Fruit fly (Drosophila melanogaster) whole organism, embryonic: Measurements from ENCODE around the gene SerRS-m.

Experiments used
- Antp ChIP-seq: fragments of 200-800 bp; sonication (Bioruptor generic); optimal IDR thresholded peaks from 3 replicates; lab custom pipeline; 2016; ENCODE audit warnings: missing biosample characterization, missing genetic modification characterization
- BEAF-32 ChIP-seq: fragments of 200-800 bp; sonication (Bioruptor generic); optimal IDR thresholded peaks from 3 replicates; lab custom pipeline; 2017; ENCODE audit warnings: missing biosample characterization, missing genetic modification characterization, mild to moderate bottlenecking, moderate library complexity, missing genetic modification reagents
- Bgb ChIP-seq: fragments of 200-800 bp; sonication (Bioruptor generic); IDR thresholded peaks from 2 replicates; pipeline ENCODE4 v1.3.6; 2022; ENCODE audit warnings: missing biosample characterization, missing genetic modification characterization; ENCODE audit not compliant: partially characterized antibody
- CG10209 ChIP-seq: fragments of 200-800 bp; sonication (Bioruptor generic); optimal IDR thresholded peaks from 3 replicates; lab custom pipeline; 2017; ENCODE audit warnings: missing biosample characterization, mild to moderate bottlenecking, missing genetic modification characterization, missing genetic modification reagents
- CG10366 ChIP-seq: fragments of 200-800 bp; sonication (Bioruptor generic); IDR thresholded peaks from 2 replicates; pipeline ENCODE4 v1.3.6; 2022; ENCODE audit warnings: missing biosample characterization, missing genetic modification characterization
- CG10654 ChIP-seq: fragments of 200-800 bp; sonication (Bioruptor generic); optimal IDR thresholded peaks from 2 replicates; lab custom pipeline; 2016; ENCODE audit warnings: missing biosample characterization, missing genetic modification characterization
- CG11398 ChIP-seq: fragments of 200-800 bp; sonication (Bioruptor generic); optimal IDR thresholded peaks from 2 replicates; lab custom pipeline; 2016; ENCODE audit warnings: missing biosample characterization, missing genetic modification characterization
- CG13624 ChIP-seq: fragments of 200-800 bp; sonication (Bioruptor generic); optimal IDR thresholded peaks from 2 replicates; lab custom pipeline; 2016; ENCODE audit warnings: missing biosample characterization, missing genetic modification characterization
- CG14014 ChIP-seq: fragments of 200-800 bp; sonication (Bioruptor generic); IDR thresholded peaks from 2 replicates; pipeline ENCODE4 v1.3.6; 2022; ENCODE audit warnings: missing biosample characterization, missing genetic modification characterization
- CG14710 ChIP-seq: fragments of 200-800 bp; sonication (Bioruptor generic); optimal IDR thresholded peaks from 3 replicates; lab custom pipeline; 2019; ENCODE audit warnings: missing biosample characterization, mild to moderate bottlenecking, missing genetic modification characterization, moderate library complexity
- CG15696 ChIP-seq: fragments of 200-800 bp; sonication (Bioruptor generic); optimal IDR thresholded peaks from 2 replicates; lab custom pipeline; 2019; ENCODE audit warnings: missing biosample characterization, mild to moderate bottlenecking, missing genetic modification characterization, moderate library complexity
- CG17361 ChIP-seq: fragments of 200-800 bp; sonication (Bioruptor generic); IDR thresholded peaks from 3 replicates; pipeline ENCODE4 v1.3.6; 2022; ENCODE audit warnings: missing biosample characterization, missing genetic modification characterization
- CG18599 ChIP-seq: fragments of 200-800 bp; sonication (Bioruptor generic); optimal IDR thresholded peaks from 3 replicates; lab custom pipeline; 2017; ENCODE audit warnings: missing biosample characterization, missing genetic modification characterization, mild to moderate bottlenecking, moderate library complexity, missing genetic modification reagents
- CG2678 ChIP-seq: fragments of 200-800 bp; sonication (Bioruptor generic); optimal IDR thresholded peaks from 3 replicates; lab custom pipeline; 2019; ENCODE audit warnings: missing biosample characterization, mild to moderate bottlenecking, missing genetic modification characterization, moderate library complexity
- CG4707 ChIP-seq: fragments of 200-800 bp; sonication (Bioruptor generic); optimal IDR thresholded peaks from 2 replicates; lab custom pipeline; 2018; ENCODE audit warnings: missing biosample characterization, mild to moderate bottlenecking, missing genetic modification characterization, moderate library complexity
- CG5953 ChIP-seq: fragments of 200-800 bp; sonication (Bioruptor generic); IDR thresholded peaks from 2 replicates; pipeline ENCODE4 v1.3.6; 2022; ENCODE audit warnings: missing biosample characterization, missing genetic modification characterization
- CG6765 ChIP-seq: fragments of 200-800 bp; sonication (Bioruptor generic); optimal IDR thresholded peaks from 3 replicates; lab custom pipeline; 2017; ENCODE audit warnings: missing biosample characterization, mild to moderate bottlenecking, missing genetic modification characterization
- CG6813 ChIP-seq: fragments of 200-800 bp; sonication (Bioruptor generic); optimal IDR thresholded peaks from 2 replicates; lab custom pipeline; 2017; ENCODE audit warnings: missing biosample characterization, missing genetic modification characterization, mild to moderate bottlenecking, moderate library complexity, missing genetic modification reagents
- CG7963 ChIP-seq: fragments of 200-800 bp; sonication (Bioruptor generic); IDR thresholded peaks from 3 replicates; pipeline ENCODE4 v1.3.6; 2022; ENCODE audit warnings: missing biosample characterization, missing genetic modification characterization; ENCODE audit not compliant: partially characterized antibody
- CG9727 ChIP-seq: fragments of 200-800 bp; sonication (Bioruptor generic); optimal IDR thresholded peaks from 3 replicates; lab custom pipeline; 2017; ENCODE audit warnings: missing biosample characterization, mild to moderate bottlenecking, missing genetic modification characterization
- CG9817 ChIP-seq: fragments of 200-800 bp; sonication (Bioruptor generic); optimal IDR thresholded peaks from 2 replicates; lab custom pipeline; 2018; ENCODE audit warnings: missing biosample characterization, mild to moderate bottlenecking, missing genetic modification characterization, moderate library complexity
- CoRest ChIP-seq: fragments of 200-800 bp; sonication (Bioruptor generic); optimal IDR thresholded peaks from 3 replicates; lab custom pipeline; 2018; ENCODE audit warnings: missing biosample characterization, mild to moderate bottlenecking, missing genetic modification characterization, moderate library complexity
- Drgx ChIP-seq: fragments of 200-800 bp; sonication (Bioruptor generic); IDR thresholded peaks from 2 replicates; pipeline ENCODE4 v1.3.6; 2022; ENCODE audit warnings: missing biosample characterization, missing genetic modification characterization
- E2f1 ChIP-seq: fragments of 200-800 bp; sonication (Bioruptor generic); IDR thresholded peaks from 2 replicates; pipeline ENCODE4 v1.3.6; 2022; ENCODE audit warnings: missing biosample characterization, missing genetic modification characterization
- HLH3B ChIP-seq: fragments of 200-800 bp; sonication (Bioruptor generic); IDR thresholded peaks from 2 replicates; pipeline ENCODE4 v1.3.6; 2022; ENCODE audit warnings: missing biosample characterization, missing genetic modification characterization
- HLH54F ChIP-seq: fragments of 200-800 bp; sonication (Bioruptor generic); optimal IDR thresholded peaks from 3 replicates; lab custom pipeline; 2016; ENCODE audit warnings: missing biosample characterization, missing genetic modification characterization
- Hr3 ChIP-seq: fragments of 200-800 bp; sonication (Bioruptor generic); optimal IDR thresholded peaks from 3 replicates; lab custom pipeline; 2016; ENCODE audit warnings: missing biosample characterization, missing genetic modification characterization
- Optix ChIP-seq: fragments of 200-800 bp; sonication (Bioruptor generic); IDR thresholded peaks from 3 replicates; pipeline ENCODE4 v1.3.6; 2022; ENCODE audit warnings: missing biosample characterization, missing genetic modification characterization
- Sin3A ChIP-seq: fragments of >200 bp; optimal IDR thresholded peaks from 2 replicates; lab custom pipeline; 2018
- Six4 ChIP-seq: fragments of 200-800 bp; sonication (Bioruptor generic); optimal IDR thresholded peaks from 2 replicates; lab custom pipeline; 2016; ENCODE audit warnings: missing biosample characterization, missing genetic modification characterization
- Sox100B ChIP-seq: fragments of 200-800 bp; sonication (Bioruptor generic); optimal IDR thresholded peaks from 3 replicates; lab custom pipeline; 2018; ENCODE audit warnings: missing biosample characterization, mild to moderate bottlenecking, missing genetic modification characterization
- Vsx1 ChIP-seq: fragments of 200-800 bp; sonication (Bioruptor generic); optimal IDR thresholded peaks from 2 replicates; lab custom pipeline; 2017; ENCODE audit warnings: missing biosample characterization, mild to moderate bottlenecking, missing genetic modification characterization, missing genetic modification reagents
- Xbp1 ChIP-seq: fragments of 200-800 bp; sonication (Bioruptor generic); optimal IDR thresholded peaks from 3 replicates; lab custom pipeline; 2016; ENCODE audit warnings: missing biosample characterization, mild to moderate bottlenecking, missing genetic modification characterization
- az2 ChIP-seq: fragments of 200-800 bp; sonication (Bioruptor generic); optimal IDR thresholded peaks from 3 replicates; lab custom pipeline; 2016; ENCODE audit warnings: missing biosample characterization, missing genetic modification characterization
- cad ChIP-seq: fragments of >200 bp; optimal IDR thresholded peaks from 2 replicates; lab custom pipeline; 2017; ENCODE audit warnings: missing biosample characterization, missing genetic modification characterization
- cato ChIP-seq: fragments of 200-800 bp; sonication (Bioruptor generic); optimal IDR thresholded peaks from 2 replicates; lab custom pipeline; 2016; ENCODE audit warnings: missing biosample characterization, missing genetic modification characterization, borderline replicate concordance
- chif ChIP-seq, 2 experiments: fragments of 200-800 bp; sonication (Bioruptor generic); optimal IDR thresholded peaks; 3 replicates each; lab custom pipeline; 2016; ENCODE audit warnings: missing biosample characterization in 2 of 2, missing genetic modification characterization in 2 of 2
- crp ChIP-seq, 2 experiments: fragments of 200-800 bp; sonication (Bioruptor generic); optimal IDR thresholded peaks; 2 replicates in 1 of 2; 3 replicates in 1 of 2; lab custom pipeline; 2017; ENCODE audit warnings: missing biosample characterization in 2 of 2, missing genetic modification characterization in 2 of 2, mild to moderate bottlenecking in 1 of 2, moderate library complexity in 1 of 2
- gfzf ChIP-seq: fragments of 200-800 bp; sonication (Bioruptor generic); optimal IDR thresholded peaks from 2 replicates; lab custom pipeline; 2016; ENCODE audit warnings: missing biosample characterization, mild to moderate bottlenecking, missing genetic modification characterization, moderate library complexity
- gro ChIP-seq: fragments of 200-800 bp; sonication (Bioruptor generic); optimal IDR thresholded peaks from 2 replicates; lab custom pipeline; 2016; ENCODE audit warnings: missing biosample characterization, missing genetic modification characterization
- hb ChIP-seq: fragments of 200-800 bp; sonication (Bioruptor generic); IDR thresholded peaks from 3 replicates; pipeline ENCODE4 v1.3.6; 2022; ENCODE audit warnings: missing biosample characterization, missing genetic modification characterization; ENCODE audit not compliant: partially characterized antibody
- ind ChIP-seq: fragments of 200-800 bp; sonication (Bioruptor generic); optimal IDR thresholded peaks from 3 replicates; lab custom pipeline; 2016; ENCODE audit warnings: missing biosample characterization, missing genetic modification characterization
- ken ChIP-seq: fragments of 200-800 bp; sonication (Bioruptor generic); IDR thresholded peaks from 3 replicates; pipeline ENCODE4 v1.3.6; 2022; ENCODE audit warnings: missing biosample characterization, missing genetic modification characterization
- pan ChIP-seq, 4 experiments: fragments of >200 bp in 3 of 4; fragments of 200-800 bp in 1 of 4; sonication (Bioruptor generic) in 1 of 4; optimal IDR thresholded peaks in 3 of 4; IDR thresholded peaks in 1 of 4; 2 replicates each; pipeline versions ENCODE4 v1.3.6 to Lab custom; 2017 to 2022; ENCODE audit warnings: missing biosample characterization in 2 of 4, missing genetic modification characterization in 2 of 4, mixed read lengths in 1 of 4
- pzg ChIP-seq: fragments of 200-800 bp; sonication (Bioruptor generic); optimal IDR thresholded peaks from 3 replicates; lab custom pipeline; 2018; ENCODE audit warnings: missing biosample characterization, mild to moderate bottlenecking, missing genetic modification characterization, moderate library complexity
- row ChIP-seq: fragments of 200-800 bp; sonication (Bioruptor generic); IDR thresholded peaks from 3 replicates; pipeline ENCODE4 v1.3.6; 2022; ENCODE audit warnings: missing biosample characterization, missing genetic modification characterization
- ssp ChIP-seq: fragments of 200-800 bp; sonication (Bioruptor generic); IDR thresholded peaks from 2 replicates; pipeline ENCODE4 v1.3.6; 2022; ENCODE audit warnings: missing biosample characterization, missing genetic modification characterization
- tgo ChIP-seq: fragments of 200-800 bp; sonication (Bioruptor generic); IDR thresholded peaks from 3 replicates; pipeline ENCODE4 v1.3.6; 2022; ENCODE audit warnings: missing biosample characterization, missing genetic modification characterization

The SerRS-m gene

dm6 chr3R:15346018-15346383, 5.5 kb downstream of the SerRS-m start, which contains the start of the genes Surf4 and CG31301 (continued):
- TF ChIP-seq Bgb = peak; percentile 76
- TF ChIP-seq pzg (GFP tag; lab: Kevin White, UChicago) = peak; percentile 65

dm6 chr3R:15347822-15348221, 7.4 kb downstream of the SerRS-m start, which contains the start of the genes CG42726 and CG42727:
Gene CG42726 (plus strand): TSS chr3R:15348048.
Gene CG42727 (plus strand): TSS chr3R:15348048.
- TF ChIP-seq ken = peak; percentile 43; the same call in 1 of the 3 replicates
- no peak for TF ChIP-seq Antp (GFP tag; lab: Kevin White, UChicago)
- no peak for TF ChIP-seq CG6765 (GFP tag; lab: Kevin White, UChicago)
- TF ChIP-seq Sox100B (GFP tag; lab: Kevin White, UChicago) = no peak
- TF ChIP-seq E2f1 (GFP tag; lab: Robert Waterston, UW) = 0 out of 2 replicates have a peak, but pooled peaks have one; percentile 13
- peak; percentile 76 for TF ChIP-seq row (GFP tag; lab: Robert Waterston, UW)
- no peak for TF ChIP-seq Vsx1
- TF ChIP-seq CG9817 = peak; percentile 40
- TF ChIP-seq ind (GFP tag; lab: Kevin White, UChicago) = peak; percentile 39
- peak; percentile 3 for TF ChIP-seq CG10654
- TF ChIP-seq cad = no peak
- no peak for TF ChIP-seq Six4 (GFP tag; lab: Kevin White, UChicago)
- peak; percentile 62; the same call in 1 of the 2 replicates for TF ChIP-seq Drgx (GFP tag; lab: Robert Waterston, UW)
- no peak for TF ChIP-seq CG13624
- no peak for TF ChIP-seq Optix
- TF ChIP-seq HLH54F (GFP tag; lab: Kevin White, UChicago) = peak; percentile 13
- peak; percentile 2 for TF ChIP-seq az2 (GFP tag; lab: Kevin White, UChicago)
- 0 out of 3 replicates have a peak, but pooled peaks have one; percentile 16 for TF ChIP-seq CG7963 (GFP tag; lab: Robert Waterston, UW)
- TF ChIP-seq CG5953 = no peak
- peak; percentile 8 for TF ChIP-seq CG9727 (GFP tag; lab: Kevin White, UChicago)
- no peak for TF ChIP-seq CG6813 (GFP tag; lab: Kevin White, UChicago)
- peak; percentile 1 for TF ChIP-seq gro (GFP tag; lab: Kevin White, UChicago)
- TF ChIP-seq CG15696 = peak; percentile 1
- TF ChIP-seq Hr3 (GFP tag; lab: Kevin White, UChicago) = no peak
- peak; percentile 62 for TF ChIP-seq CG14014
- TF ChIP-seq CG17361 (GFP tag; lab: Robert Waterston, UW) = 0 out of 3 replicates have a peak, but pooled peaks have one; percentile 15
- TF ChIP-seq hb = no peak
- no peak for TF ChIP-seq CG11398 (GFP tag; lab: Kevin White, UChicago)
- 0 out of 2 replicates have a peak, but pooled peaks have one; percentile 6 for TF ChIP-seq ssp (GFP tag; lab: Robert Waterston, UW)
- peak; percentile 37 for TF ChIP-seq Xbp1 (GFP tag; lab: Kevin White, UChicago)
- TF ChIP-seq chif (GFP tag; optimal IDR thresholded peaks at IDR 0.05; lab: Kevin White, UChicago) = no peak
- TF ChIP-seq tgo (GFP tag; lab: Robert Waterston, UW) = peak; percentile 14; the same call in 1 of the 3 replicates
- TF ChIP-seq CG2678 (tag; lab: Kevin White, UChicago) = peak; percentile 43
- TF ChIP-seq pan (optimal IDR thresholded peaks at IDR 0.05; lab: Kevin White, UChicago) = no peak
- peak in 1 of 2 experiments; percentile 48 for TF ChIP-seq pan (GFP tag; optimal IDR thresholded peaks at IDR 0.05 in 1 of 2, IDR thresholded peaks at IDR 0.05 in 1 of 2)
- TF ChIP-seq CG14710 (tag; lab: Kevin White, UChicago) = peak; percentile 26
- TF ChIP-seq CG4707 = no peak
- TF ChIP-seq CG10366 (GFP tag; lab: Robert Waterston, UW) = peak; percentile 40; the same call in 1 of the 2 replicates
- TF ChIP-seq cato (GFP tag; lab: Kevin White, UChicago) = peak; percentile 0
- no peak for TF ChIP-seq HLH3B
- peak; percentile 14 for TF ChIP-seq BEAF-32 (GFP tag; lab: Kevin White, UChicago)
- peak in 1 of 2 experiments; percentile 62 for TF ChIP-seq crp (GFP tag; optimal IDR thresholded peaks at IDR 0.05; lab: Kevin White, UChicago)
- no peak for TF ChIP-seq Sin3A (lab: Kevin White, UChicago)
- no peak for TF ChIP-seq gfzf
- TF ChIP-seq CG18599 (GFP tag; lab: Kevin White, UChicago) = peak; percentile 5
- TF ChIP-seq CoRest = peak; percentile 22
- no peak for TF ChIP-seq CG10209 (GFP tag; lab: Kevin White, UChicago)
